Worm (Caenorhabditis elegans): ENCODE measurements around the gene srw-20.

srw-20 gene

ce11 chrV:17071578-17071977, 8.1 kb downstream of the srw-20 start, which contains the start of gene srbc-14:
srbc-14 (minus strand) TSS chrV:17071678.
- TF ChIP-seq mec-3 (tag; optimal IDR thresholded peaks at IDR 0.05; ENCODE audit: borderline replicate concordance) (no peak), zip-5 (tag; optimal IDR thresholded peaks at IDR 0.05) (no peak), nhr-232 (tag; optimal IDR thresholded peaks at IDR 0.05) (no peak), ama-1 (optimal IDR thresholded peaks at IDR 0.05) (no peak), ceh-48 (tag; optimal IDR thresholded peaks at IDR 0.05) (no peak), ceh-22 (tag; optimal IDR thresholded peaks at IDR 0.05) (no peak), unc-86 (tag; optimal IDR thresholded peaks at IDR 0.05) (no peak), pha-2 (tag; optimal IDR thresholded peaks at IDR 0.05) (no peak), ceh-34 (tag; optimal IDR thresholded peaks at IDR 0.05) (no peak), unc-3 (GFP tag; conservative IDR thresholded peaks at IDR 0.05) (no peak), unc-3 (tag; optimal IDR thresholded peaks at IDR 0.05) (no peak), tbx-2 (tag; optimal IDR thresholded peaks at IDR 0.05) (no peak), C08G9.2 (tag; optimal IDR thresholded peaks at IDR 0.05) (no peak), pat-9 (tag; optimal IDR thresholded peaks at IDR 0.05) (no peak), K09A11.1 (tag; optimal IDR thresholded peaks at IDR 0.05; ENCODE audit: insufficient read depth) (no peak), ceh-30 (tag; optimal IDR thresholded peaks at IDR 0.05) (no peak), T23F11.4 (GFP tag; optimal IDR thresholded peaks at IDR 0.05) (no peak), lin-11 (tag; optimal IDR thresholded peaks at IDR 0.05) (no peak), ceh-45 (GFP tag; IDR thresholded peaks at IDR 0.05) (no peak)

- TF ChIP-seq unc-55 (GFP tag; optimal IDR thresholded peaks at IDR 0.05) (no peak), T23F11.4 (GFP tag; optimal IDR thresholded peaks at IDR 0.05) (no peak), sox-2 (GFP tag; IDR thresholded peaks at IDR 0.05) (no peak), pag-3 (tag; optimal IDR thresholded peaks at IDR 0.05; ENCODE audit: borderline replicate concordance) (no peak), unc-3 (GFP tag; conservative IDR thresholded peaks at IDR 0.05) (no peak), unc-3 (tag; optimal IDR thresholded peaks at IDR 0.05) (no peak), ceh-31 (tag; optimal IDR thresholded peaks at IDR 0.05) (no peak), lim-6 (tag; optimal IDR thresholded peaks at IDR 0.05) (no peak), nhr-232 (tag; optimal IDR thresholded peaks at IDR 0.05) (no peak), gmeb-2 (tag; optimal IDR thresholded peaks at IDR 0.05) (no peak), npax-4 (tag; optimal IDR thresholded peaks at IDR 0.05) (no peak), F13H6.1 (tag; optimal IDR thresholded peaks at IDR 0.05) (no peak), hlh-13 (GFP tag; optimal IDR thresholded peaks at IDR 0.05) (no peak)
These were observed 10.9 kb downstream of the srw-20 start, which contains the start of gene T05E12.8 for ce11 chrV:17068839-17069238. T05E12.8 (plus strand) TSS chrV:17069139.

ce11 chrV:17066634-17067033, 13.1 kb downstream of the srw-20 start:
- no peak for TF ChIP-seq gmeb-2 (tag; optimal IDR thresholded peaks at IDR 0.05)
- no peak for TF ChIP-seq pqm-1 (tag; optimal IDR thresholded peaks at IDR 0.05)
- TF ChIP-seq F13H6.1 (tag; optimal IDR thresholded peaks at IDR 0.05), result no peak
- TF ChIP-seq ceh-18 (tag; optimal IDR thresholded peaks at IDR 0.05), result no peak
- no peak for TF ChIP-seq npax-4 (tag; optimal IDR thresholded peaks at IDR 0.05)
- no peak for TF ChIP-seq ceh-2 (tag; optimal IDR thresholded peaks at IDR 0.05)
- no peak for TF ChIP-seq mec-3 (tag; optimal IDR thresholded peaks at IDR 0.05; ENCODE audit: borderline replicate concordance)
- no peak for TF ChIP-seq dmd-4 (tag; optimal IDR thresholded peaks at IDR 0.05; ENCODE audit: borderline replicate concordance)
- no peak for TF ChIP-seq ref-2 (tag; optimal IDR thresholded peaks at IDR 0.05)
- no peak for TF ChIP-seq nfya-1 (tag; optimal IDR thresholded peaks at IDR 0.05)
- TF ChIP-seq ceh-6 (GFP tag; optimal IDR thresholded peaks at IDR 0.05), result no peak
- TF ChIP-seq T23F11.4 (GFP tag; optimal IDR thresholded peaks at IDR 0.05), result no peak
- no peak for TF ChIP-seq odd-2 (tag; optimal IDR thresholded peaks at IDR 0.05)
- no peak for TF ChIP-seq unc-42 (tag; optimal IDR thresholded peaks at IDR 0.05)

ce11 chrV:17064676-17065075, 15.0 kb downstream of the srw-20 start, which contains the start of gene srh-255:
srh-255 (plus strand) TSS chrV:17064976.
- TF ChIP-seq fkh-6 (tag; optimal IDR thresholded peaks at IDR 0.05) (no peak), eyg-1 (tag; optimal IDR thresholded peaks at IDR 0.05) (no peak), ceh-45 (GFP tag; IDR thresholded peaks at IDR 0.05) (no peak), sox-2 (GFP tag; IDR thresholded peaks at IDR 0.05) (no peak), hlh-15 (tag; optimal IDR thresholded peaks at IDR 0.05) (no peak), ceh-24 (tag; optimal IDR thresholded peaks at IDR 0.05) (no peak), unc-86 (tag; optimal IDR thresholded peaks at IDR 0.05) (no peak)
